Fruit fly (Drosophila melanogaster): ENCODE measurements around the gene CRAT.

Gene CRAT

DNA sequence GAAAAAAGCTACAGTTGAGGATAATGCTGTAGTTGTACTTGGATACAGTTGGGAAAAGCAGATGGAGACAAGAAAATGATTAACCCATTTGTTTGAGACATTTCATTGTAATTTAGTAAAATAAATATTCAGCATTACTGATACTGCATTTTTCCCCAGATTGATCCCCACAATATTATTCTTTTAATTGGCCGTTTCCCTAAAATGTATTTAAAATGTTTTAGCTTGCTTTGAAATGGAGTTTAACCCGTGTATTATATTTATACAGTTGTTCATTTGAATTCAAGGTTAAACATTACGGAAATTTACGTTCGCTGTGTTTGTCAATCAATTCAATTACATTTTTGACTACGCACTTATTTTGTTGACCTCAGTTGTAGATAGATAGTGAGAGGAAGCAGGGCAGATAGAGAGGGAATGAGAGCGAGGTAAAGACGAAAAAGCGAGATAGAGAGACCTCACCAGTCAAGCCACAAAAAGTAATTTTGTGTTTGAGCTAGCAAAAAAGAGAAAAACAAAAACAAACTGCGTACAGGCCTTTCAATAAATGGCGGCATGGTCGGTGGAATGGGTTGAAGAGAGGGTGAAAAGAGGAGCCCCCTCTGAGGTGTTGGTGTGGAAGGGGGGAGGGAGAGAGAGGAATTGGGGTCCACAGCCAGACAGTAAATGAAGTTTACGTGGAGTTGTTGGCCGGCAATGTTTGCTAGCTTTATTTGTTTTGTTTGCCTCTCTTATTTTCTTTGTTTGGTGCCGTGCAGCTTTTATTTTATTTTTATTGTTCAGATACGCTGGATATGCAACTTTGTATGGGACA is 34.8 kb upstream of the CRAT start:
- TF ChIP-seq CG14711 (tag; optimal IDR thresholded peaks at IDR 0.05), result peak; percentile 2
- no peak for TF ChIP-seq Clk (GFP tag; optimal IDR thresholded peaks at IDR 0.05)
- peak; percentile 8 for TF ChIP-seq bab1 (GFP tag; optimal IDR thresholded peaks at IDR 0.05)
- TF ChIP-seq kay (GFP tag; ENCODE audit: borderline replicate concordance), result no peak
- TF ChIP-seq cnc (optimal IDR thresholded peaks at IDR 0.05), result no peak
- TF ChIP-seq CG33017 (tag; optimal IDR thresholded peaks at IDR 0.05), result peak; percentile 8
- TF ChIP-seq Hr96 (GFP tag; optimal IDR thresholded peaks at IDR 0.05), result peak; percentile 14
- no peak for TF ChIP-seq CG5204 (GFP tag; optimal IDR thresholded peaks at IDR 0.05)
- TF ChIP-seq CG7101 (tag; optimal IDR thresholded peaks at IDR 0.05), result peak; percentile 19
- TF ChIP-seq CG12768 (GFP tag; optimal IDR thresholded peaks at IDR 0.05), result peak; percentile 25
- no peak for TF ChIP-seq toe (GFP tag; optimal IDR thresholded peaks at IDR 0.05)
- TF ChIP-seq tj (GFP tag; optimal IDR thresholded peaks at IDR 0.05), result peak; percentile 74
- TF ChIP-seq CG7045 (GFP tag; optimal IDR thresholded peaks at IDR 0.05), result peak; percentile 4
- peak; percentile 12 for TF ChIP-seq pad (GFP tag; optimal IDR thresholded peaks at IDR 0.05)
- peak; percentile 41 for TF ChIP-seq CG11617 (GFP tag; optimal IDR thresholded peaks at IDR 0.05)

DNA sequence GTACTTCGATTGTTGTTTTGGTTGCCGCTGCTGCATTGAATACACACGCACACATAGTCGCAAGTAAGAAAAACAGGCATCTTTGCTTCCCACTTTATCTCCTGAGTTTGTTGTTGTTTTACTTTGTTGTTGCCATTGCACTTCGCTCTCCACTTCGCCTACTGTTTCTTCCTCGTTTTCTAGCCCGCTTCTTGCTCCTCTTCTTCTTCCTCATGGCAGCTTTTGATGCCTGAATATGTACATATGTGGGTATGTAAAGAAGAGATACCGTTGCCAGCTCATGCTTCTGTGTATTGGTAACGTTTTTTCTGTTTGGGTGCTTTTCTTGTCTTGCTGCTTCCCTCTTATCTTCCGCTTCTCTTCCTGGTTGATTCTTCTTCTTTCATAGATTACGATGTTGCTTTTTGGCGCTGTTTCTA is 33.3 kb upstream of the CRAT start:
- TF ChIP-seq kay (GFP tag; ENCODE audit: borderline replicate concordance) (peak; percentile 95), CG11617 (GFP tag; optimal IDR thresholded peaks at IDR 0.05) (no peak), CG14711 (tag; optimal IDR thresholded peaks at IDR 0.05) (no peak), cic (GFP tag; optimal IDR thresholded peaks at IDR 0.05) (peak; percentile 67), bab1 (GFP tag; optimal IDR thresholded peaks at IDR 0.05) (no peak), CG7101 (tag; optimal IDR thresholded peaks at IDR 0.05) (no peak), CG5204 (GFP tag; optimal IDR thresholded peaks at IDR 0.05) (no peak), pad (GFP tag; optimal IDR thresholded peaks at IDR 0.05) (peak; percentile 6), Crg-1 (GFP tag; optimal IDR thresholded peaks at IDR 0.05) (no peak), Hr96 (GFP tag; optimal IDR thresholded peaks at IDR 0.05) (no peak), Clk (GFP tag; optimal IDR thresholded peaks at IDR 0.05) (no peak), CG33017 (tag; optimal IDR thresholded peaks at IDR 0.05) (no peak), CG7045 (GFP tag; optimal IDR thresholded peaks at IDR 0.05) (no peak), Mnt (GFP tag; optimal IDR thresholded peaks at IDR 0.05) (peak; percentile 43), ovo (GFP tag; optimal IDR thresholded peaks at IDR 0.05) (peak; percentile 43), CG12768 (GFP tag; optimal IDR thresholded peaks at IDR 0.05) (peak; percentile 37), cnc (optimal IDR thresholded peaks at IDR 0.05) (no peak), toe (GFP tag; optimal IDR thresholded peaks at IDR 0.05) (no peak), CG1620 (GFP tag; optimal IDR thresholded peaks at IDR 0.05) (no peak)

DNA sequence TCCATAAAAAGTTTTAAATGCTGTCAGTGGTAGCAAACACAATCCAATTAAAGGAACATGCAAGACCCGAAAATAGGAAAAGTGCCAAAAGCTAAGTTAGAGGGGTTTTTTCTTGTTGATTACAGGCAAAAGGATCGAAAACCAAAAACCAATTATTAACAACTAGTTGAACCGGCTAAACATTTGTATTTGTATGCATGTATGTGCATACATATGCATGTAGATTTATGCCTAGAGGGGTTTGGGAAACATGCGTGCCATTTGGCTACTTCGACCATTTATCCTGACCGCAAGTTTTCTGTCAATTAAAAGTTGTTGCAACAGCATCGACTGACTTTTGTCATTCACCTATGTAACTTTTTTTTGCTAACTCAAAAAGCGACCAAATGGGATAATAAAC is 32.6 kb upstream of the CRAT start:
- TF ChIP-seq Clk (GFP tag; optimal IDR thresholded peaks at IDR 0.05), result no peak
- no peak for TF ChIP-seq bab1 (GFP tag; optimal IDR thresholded peaks at IDR 0.05)
- TF ChIP-seq CG11617 (GFP tag; optimal IDR thresholded peaks at IDR 0.05), result no peak
- TF ChIP-seq CG5204 (GFP tag; optimal IDR thresholded peaks at IDR 0.05), result no peak
- no peak for TF ChIP-seq CG33017 (tag; optimal IDR thresholded peaks at IDR 0.05)
- no peak for TF ChIP-seq tj (GFP tag; optimal IDR thresholded peaks at IDR 0.05)
- no peak for TF ChIP-seq CG7045 (GFP tag; optimal IDR thresholded peaks at IDR 0.05)
- TF ChIP-seq pad (GFP tag; optimal IDR thresholded peaks at IDR 0.05), result no peak
- TF ChIP-seq CG7101 (tag; optimal IDR thresholded peaks at IDR 0.05), result no peak
- no peak for TF ChIP-seq cnc (optimal IDR thresholded peaks at IDR 0.05)
- no peak for TF ChIP-seq CG14711 (tag; optimal IDR thresholded peaks at IDR 0.05)
- no peak for TF ChIP-seq ovo (GFP tag; optimal IDR thresholded peaks at IDR 0.05)
- no peak for TF ChIP-seq CG12768 (GFP tag; optimal IDR thresholded peaks at IDR 0.05)
- TF ChIP-seq Mnt (GFP tag; optimal IDR thresholded peaks at IDR 0.05), result no peak
- no peak for TF ChIP-seq kay (GFP tag; ENCODE audit: borderline replicate concordance)
- TF ChIP-seq toe (GFP tag; optimal IDR thresholded peaks at IDR 0.05), result no peak

DNA sequence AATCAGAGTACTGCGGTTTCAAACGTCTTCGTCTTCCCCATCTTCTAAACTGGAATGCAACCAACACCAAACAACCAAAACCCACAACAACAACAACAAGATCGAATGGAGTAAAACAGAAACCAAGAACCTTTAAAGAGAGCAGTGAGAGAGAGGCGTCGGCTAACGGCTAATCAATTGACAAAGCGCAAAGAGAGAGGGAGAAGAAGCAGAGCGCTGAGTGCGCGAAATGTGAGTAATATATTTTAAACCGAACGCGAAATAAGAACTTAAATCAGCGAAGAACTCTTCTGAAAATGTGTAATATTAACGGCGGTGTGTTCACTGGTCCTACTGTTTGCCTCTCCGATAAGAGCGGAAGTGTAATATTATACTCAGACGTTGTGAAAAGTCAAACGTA is 31.7 kb upstream of the CRAT start:
- TF ChIP-seq pad (GFP tag; optimal IDR thresholded peaks at IDR 0.05) (no peak), tj (GFP tag; optimal IDR thresholded peaks at IDR 0.05) (peak; percentile 95)

DNA sequence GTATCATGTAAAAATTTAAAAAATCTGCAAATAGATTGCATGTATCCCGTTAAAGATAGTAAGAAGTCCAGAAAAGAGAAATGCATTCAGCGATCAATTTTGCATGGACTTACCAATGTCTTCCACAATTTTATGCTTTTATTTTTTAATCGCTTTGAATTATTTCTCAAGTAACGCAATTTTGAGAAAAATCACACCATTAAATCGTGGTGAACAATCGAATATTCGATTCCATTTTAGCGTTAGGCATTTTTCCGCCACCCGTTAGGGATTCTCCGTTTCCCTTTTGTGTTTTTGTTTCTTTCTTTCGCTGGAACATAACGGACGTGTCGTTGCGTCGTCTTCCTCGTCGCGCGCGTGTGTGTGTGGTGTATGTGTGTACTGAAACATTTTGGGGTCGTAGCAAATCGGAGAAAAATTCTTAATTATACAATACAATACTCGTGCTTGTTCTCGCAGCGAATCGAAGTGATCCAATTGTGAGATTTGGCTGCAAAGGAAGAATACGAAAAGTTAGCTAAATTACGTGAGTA is 30.8 kb upstream of the CRAT start, which contains the start of gene gpp:
gpp (plus strand) TSS at position 290 of the 533 bp plus-strand sequence.
- TF ChIP-seq CG33017 (tag; optimal IDR thresholded peaks at IDR 0.05), result no peak
- TF ChIP-seq CG11617 (GFP tag; optimal IDR thresholded peaks at IDR 0.05), result no peak
- TF ChIP-seq cnc (optimal IDR thresholded peaks at IDR 0.05), result no peak
- TF ChIP-seq CG5204 (GFP tag; optimal IDR thresholded peaks at IDR 0.05), result no peak
- peak; percentile 61 for TF ChIP-seq Mnt (GFP tag; optimal IDR thresholded peaks at IDR 0.05)
- TF ChIP-seq CG1620 (GFP tag; optimal IDR thresholded peaks at IDR 0.05), result peak; percentile 43
- no peak for TF ChIP-seq CG12768 (GFP tag; optimal IDR thresholded peaks at IDR 0.05)
- no peak for TF ChIP-seq Hr96 (GFP tag; optimal IDR thresholded peaks at IDR 0.05)
- TF ChIP-seq ovo (GFP tag; optimal IDR thresholded peaks at IDR 0.05), result peak; percentile 67
- TF ChIP-seq kay (GFP tag; ENCODE audit: borderline replicate concordance), result peak; percentile 24
- TF ChIP-seq CG7101 (tag; optimal IDR thresholded peaks at IDR 0.05), result peak; percentile 51
- no peak for TF ChIP-seq Crg-1 (GFP tag; optimal IDR thresholded peaks at IDR 0.05)
- TF ChIP-seq toe (GFP tag; optimal IDR thresholded peaks at IDR 0.05), result no peak
- TF ChIP-seq tj (GFP tag; optimal IDR thresholded peaks at IDR 0.05), result no peak
- TF ChIP-seq cic (GFP tag; optimal IDR thresholded peaks at IDR 0.05), result peak; percentile 41
- TF ChIP-seq pad (GFP tag; optimal IDR thresholded peaks at IDR 0.05), result peak; percentile 50
- TF ChIP-seq CG7045 (GFP tag; optimal IDR thresholded peaks at IDR 0.05), result no peak
- TF ChIP-seq bab1 (GFP tag; optimal IDR thresholded peaks at IDR 0.05), result peak; percentile 58
- peak; percentile 34 for TF ChIP-seq CG14711 (tag; optimal IDR thresholded peaks at IDR 0.05)
